Worm (Caenorhabditis elegans) whole organism, mixed stage, embryonic: ENCODE measurements around the gene dhrr-1.

Experiments used
- ceh-43 ChIP-seq: fragments of 200-800 bp; sonication (Bioruptor generic); optimal IDR thresholded peaks from 2 replicates; lab custom pipeline; 2018; ENCODE audit warnings: mild to moderate bottlenecking, missing genetic modification characterization, moderate library complexity, missing compliant biosample characterization
- elt-1 ChIP-seq: sonication (generic microtip); optimal IDR thresholded peaks from 2 replicates; lab custom pipeline; 2017; ENCODE audit warnings: missing genetic modification characterization, mild to moderate bottlenecking, missing compliant biosample characterization, antibody characterized with exemption, moderate library complexity, borderline replicate concordance; ENCODE audit not compliant: insufficient read depth
- hlh-1 ChIP-seq: fragments of 150-350 bp; optimal IDR thresholded peaks from 2 replicates; lab custom pipeline; 2014; ENCODE audit warnings: missing biosample characterization, missing genetic modification reagents, missing genetic modification characterization
- lsy-2 ChIP-seq: fragments of 150-350 bp; optimal IDR thresholded peaks from 2 replicates; lab custom pipeline; 2014; ENCODE audit warnings: missing biosample characterization, missing genetic modification characterization
- mep-1 ChIP-seq: fragments of 150-350 bp; optimal IDR thresholded peaks from 2 replicates; lab custom pipeline; 2017; ENCODE audit warnings: missing biosample characterization, missing genetic modification reagents, missing genetic modification characterization, inconsistent platforms
- nhr-12 ChIP-seq: fragments of 150-350 bp; optimal IDR thresholded peaks from 2 replicates; lab custom pipeline; 2014; ENCODE audit warnings: missing biosample characterization, missing genetic modification characterization
- nhr-237 ChIP-seq: fragments of 150-350 bp; optimal IDR thresholded peaks from 2 replicates; lab custom pipeline; 2014; ENCODE audit warnings: missing biosample characterization, missing genetic modification characterization
- pha-4 ChIP-seq: fragments of 150-350 bp; optimal IDR thresholded peaks from 2 replicates; lab custom pipeline; 2018; ENCODE audit warnings: missing biosample characterization, missing genetic modification reagents, missing genetic modification characterization
- snpc-4 ChIP-seq: fragments of 150-350 bp; optimal IDR thresholded peaks from 2 replicates; lab custom pipeline; 2014; ENCODE audit warnings: missing biosample characterization, missing genetic modification characterization
- unc-62 ChIP-seq: fragments of 150-350 bp; optimal IDR thresholded peaks from 2 replicates; lab custom pipeline; 2014; ENCODE audit warnings: missing biosample characterization, missing genetic modification reagents, missing genetic modification characterization

- TF ChIP-seq nhr-12 (tag; lab: Kevin White, UChicago) (no peak), unc-62 (GFP tag; lab: Kevin White, UChicago) (no peak), ceh-43 (no peak), nhr-237 (no peak), elt-1 (tag; lab: Kevin White, UChicago) (no peak), mep-1 (tag; lab: Kevin White, UChicago) (no peak), pha-4 (no peak), lsy-2 (no peak), snpc-4 (tag; lab: Kevin White, UChicago) (no peak), hlh-1 (tag; lab: Kevin White, UChicago) (no peak)
These were observed 21.2 kb upstream of the dhrr-1 start, which contains the start of gene glb-1 for ce11 chrIII:8923240-8923734.
